Worm (Caenorhabditis elegans) whole organism, L1 larva: ENCODE measurements around the gene F37C12.14.
A peak's percentile ranks its signal among the peaks of the same experiment; 100 is the strongest.

ENCODE experiments used
- C16A3.4 ChIP-seq: fragments of 150-350 bp; optimal IDR thresholded peaks from 2 replicates; lab custom pipeline; 2014; ENCODE audit warnings: missing biosample characterization, missing genetic modification characterization
- C34B4.2 ChIP-seq: sonication (generic microtip); optimal IDR thresholded peaks from 2 replicates; lab custom pipeline; 2017; ENCODE audit warnings: mild to moderate bottlenecking, missing genetic modification characterization, missing compliant biosample characterization
- F16B12.6 ChIP-seq: fragments of 150-350 bp; optimal IDR thresholded peaks from 2 replicates; lab custom pipeline; 2014; ENCODE audit warnings: missing biosample characterization, missing genetic modification characterization
- aha-1 ChIP-seq: fragments of 150-350 bp; optimal IDR thresholded peaks from 2 replicates; lab custom pipeline; 2014; ENCODE audit warnings: missing biosample characterization, missing genetic modification characterization
- alr-1 ChIP-seq: fragments of 200-800 bp; sonication (Bioruptor generic); optimal IDR thresholded peaks from 2 replicates; lab custom pipeline; 2018; ENCODE audit warnings: borderline replicate concordance, mild to moderate bottlenecking, missing genetic modification characterization, missing compliant biosample characterization
- blmp-1 ChIP-seq: fragments of 150-350 bp; optimal IDR thresholded peaks from 2 replicates; lab custom pipeline; 2014; ENCODE audit warnings: missing biosample characterization, missing genetic modification characterization
- ceh-88 ChIP-seq: fragments of 200-800 bp; sonication (Bioruptor generic); IDR thresholded peaks from 2 replicates; pipeline ENCODE4 v1.3.6; 2022; ENCODE audit warnings: missing genetic modification characterization, missing compliant biosample characterization
- ces-1 ChIP-seq: fragments of 150-350 bp; optimal IDR thresholded peaks from 2 replicates; lab custom pipeline; 2014; ENCODE audit warnings: missing biosample characterization, missing genetic modification reagents, missing genetic modification characterization
- efl-3 ChIP-seq: fragments of 200-800 bp; sonication (Bioruptor generic); optimal IDR thresholded peaks from 2 replicates; lab custom pipeline; 2018; ENCODE audit warnings: mild to moderate bottlenecking, missing genetic modification characterization, missing compliant biosample characterization
- egl-13 ChIP-seq: sonication (generic microtip); optimal IDR thresholded peaks from 2 replicates; lab custom pipeline; 2016; ENCODE audit warnings: missing genotype, missing genetic modification reagents, missing genetic modification characterization, missing compliant biosample characterization
- egl-27 ChIP-seq, 2 experiments: fragments of 150-350 bp in 1 of 2; sonication (generic microtip); optimal IDR thresholded peaks; 3 replicates each; lab custom pipeline; 2017 to 2018; ENCODE audit warnings: missing biosample characterization in 2 of 2, missing genetic modification characterization in 2 of 2, missing genetic modification reagents in 2 of 2
- elt-3 ChIP-seq, 6 experiments: fragments of 150-350 bp in 1 of 6; sonication (generic microtip); optimal IDR thresholded peaks; 2 replicates each; lab custom pipeline; 2017 to 2018; ENCODE audit warnings: missing biosample characterization in 6 of 6, missing genetic modification characterization in 6 of 6, inconsistent platforms in 1 of 6
- ets-5 ChIP-seq: fragments of 200-800 bp; sonication (Bioruptor generic); IDR thresholded peaks from 2 replicates; pipeline ENCODE4 v1.3.6; 2022; ENCODE audit warnings: missing genetic modification characterization, missing compliant biosample characterization
- fkh-4 ChIP-seq: sonication (generic microtip); optimal IDR thresholded peaks from 2 replicates; lab custom pipeline; 2016; ENCODE audit warnings: missing compliant biosample characterization, missing genetic modification characterization, borderline replicate concordance
- fkh-8 ChIP-seq: sonication (generic microtip); optimal IDR thresholded peaks from 2 replicates; lab custom pipeline; 2016; ENCODE audit warnings: mild to moderate bottlenecking, missing genetic modification characterization, missing compliant biosample characterization
- fos-1 ChIP-seq: fragments of 150-350 bp; optimal IDR thresholded peaks from 2 replicates; lab custom pipeline; 2014; ENCODE audit warnings: missing biosample characterization, missing genetic modification characterization
- grh-1 ChIP-seq: fragments of 200-800 bp; sonication (Bioruptor generic); IDR thresholded peaks from 2 replicates; pipeline ENCODE4 v1.3.6; 2022; ENCODE audit warnings: missing genetic modification reagents, missing genetic modification characterization, missing compliant biosample characterization
- hlh-4 ChIP-seq: sonication (generic microtip); optimal IDR thresholded peaks from 2 replicates; lab custom pipeline; 2016; ENCODE audit warnings: mild to moderate bottlenecking, missing genetic modification characterization, missing compliant biosample characterization
- hpl-2 ChIP-seq: fragments of 150-350 bp; optimal IDR thresholded peaks from 2 replicates; lab custom pipeline; 2014; ENCODE audit warnings: missing biosample characterization, missing genetic modification reagents, missing genetic modification characterization
- lin-13 ChIP-seq: fragments of 150-350 bp; optimal IDR thresholded peaks from 2 replicates; lab custom pipeline; 2014; ENCODE audit warnings: missing biosample characterization, missing genetic modification reagents, missing genetic modification characterization
- lin-15B ChIP-seq: fragments of 150-350 bp; sonication (generic microtip); optimal IDR thresholded peaks from 3 replicates; lab custom pipeline; 2014; ENCODE audit warnings: missing biosample characterization, missing genetic modification characterization
- lin-35 ChIP-seq, 2 experiments: fragments of 150-350 bp; optimal IDR thresholded peaks; 2 replicates each; lab custom pipeline; 2014; ENCODE audit warnings: missing biosample characterization in 2 of 2, missing genetic modification characterization in 2 of 2, missing genetic modification reagents in 2 of 2
- lsy-2 ChIP-seq, 2 experiments: fragments of 150-350 bp; optimal IDR thresholded peaks; 2 replicates each; lab custom pipeline; 2014; ENCODE audit warnings: missing biosample characterization in 2 of 2, missing genetic modification characterization in 2 of 2
- mab-9 ChIP-seq: fragments of 200-800 bp; sonication (Bioruptor generic); IDR thresholded peaks from 2 replicates; pipeline ENCODE4 v1.3.6; 2022; ENCODE audit warnings: missing genetic modification reagents, missing genetic modification characterization, missing compliant biosample characterization
- mef-2 ChIP-seq: fragments of 150-350 bp; optimal IDR thresholded peaks from 2 replicates; lab custom pipeline; 2014; ENCODE audit warnings: missing biosample characterization, missing genetic modification characterization
- mep-1 ChIP-seq: fragments of 150-350 bp; optimal IDR thresholded peaks from 2 replicates; lab custom pipeline; 2014; ENCODE audit warnings: missing biosample characterization, missing genetic modification characterization
- nhr-11 ChIP-seq: fragments of 150-350 bp; optimal IDR thresholded peaks from 2 replicates; lab custom pipeline; 2014; ENCODE audit warnings: missing biosample characterization, missing genetic modification characterization
- nhr-19 ChIP-seq: fragments of 200-800 bp; sonication (Bioruptor generic); conservative IDR thresholded peaks from 2 replicates; pipeline ENCODE4 v1.3.6; 2022; ENCODE audit warnings: missing genetic modification characterization, missing compliant biosample characterization
- nhr-28 ChIP-seq: fragments of 150-350 bp; optimal IDR thresholded peaks from 2 replicates; lab custom pipeline; 2014; ENCODE audit warnings: missing biosample characterization, missing genetic modification characterization
- nhr-47 ChIP-seq: sonication (generic microtip); optimal IDR thresholded peaks from 2 replicates; lab custom pipeline; 2016; ENCODE audit warnings: mild to moderate bottlenecking, missing genetic modification characterization, moderate library complexity, missing compliant biosample characterization
- nhr-71 ChIP-seq: sonication (generic microtip); optimal IDR thresholded peaks from 2 replicates; lab custom pipeline; 2016; ENCODE audit warnings: mild to moderate bottlenecking, missing genetic modification characterization, moderate library complexity, missing compliant biosample characterization
- nhr-76 ChIP-seq: sonication (generic microtip); optimal IDR thresholded peaks from 2 replicates; lab custom pipeline; 2017; ENCODE audit warnings: missing biosample characterization, missing genetic modification characterization
- nhr-90 ChIP-seq: sonication (generic microtip); optimal IDR thresholded peaks from 2 replicates; lab custom pipeline; 2016; ENCODE audit warnings: mild to moderate bottlenecking, missing genetic modification characterization, missing compliant biosample characterization; ENCODE audit not compliant: poor library complexity
- pag-3 ChIP-seq: sonication (generic microtip); optimal IDR thresholded peaks from 2 replicates; lab custom pipeline; 2017; ENCODE audit warnings: missing genetic modification characterization, mild to moderate bottlenecking, missing compliant biosample characterization, antibody characterized with exemption, borderline replicate concordance; ENCODE audit not compliant: insufficient read depth
- pax-3 ChIP-seq: fragments of 200-800 bp; sonication (Bioruptor generic); optimal IDR thresholded peaks from 2 replicates; lab custom pipeline; 2018; ENCODE audit warnings: mild to moderate bottlenecking, missing genetic modification characterization, moderate library complexity, missing compliant biosample characterization
- pqm-1 ChIP-seq: sonication (generic microtip); optimal IDR thresholded peaks from 3 replicates; lab custom pipeline; 2017; ENCODE audit warnings: missing biosample characterization, missing genetic modification characterization
- rnt-1 ChIP-seq: sonication (generic microtip); optimal IDR thresholded peaks from 2 replicates; lab custom pipeline; 2016; ENCODE audit warnings: mild to moderate bottlenecking, missing genetic modification characterization, moderate library complexity, missing compliant biosample characterization
- skn-1 ChIP-seq: fragments of 150-350 bp; optimal IDR thresholded peaks from 2 replicates; lab custom pipeline; 2014; ENCODE audit warnings: missing biosample characterization, missing genetic modification characterization
- snpc-4 ChIP-seq: fragments of 150-350 bp; optimal IDR thresholded peaks from 2 replicates; lab custom pipeline; 2014; ENCODE audit warnings: missing biosample characterization, missing genetic modification characterization
- snu-23 ChIP-seq: sonication (generic microtip); optimal IDR thresholded peaks from 2 replicates; lab custom pipeline; 2016; ENCODE audit warnings: missing genetic modification characterization, missing compliant biosample characterization
- sptf-1 ChIP-seq: fragments of 150-350 bp; optimal IDR thresholded peaks from 2 replicates; lab custom pipeline; 2014; ENCODE audit warnings: missing biosample characterization, missing genetic modification characterization
- tlp-1 ChIP-seq: fragments of 150-350 bp; optimal IDR thresholded peaks from 2 replicates; lab custom pipeline; 2014; ENCODE audit warnings: missing biosample characterization, missing genetic modification characterization
- unc-130 ChIP-seq: fragments of 150-350 bp; optimal IDR thresholded peaks from 2 replicates; lab custom pipeline; 2017; ENCODE audit warnings: missing biosample characterization, missing genetic modification characterization, inconsistent platforms
- unc-62 ChIP-seq: fragments of 150-350 bp; optimal IDR thresholded peaks from 2 replicates; lab custom pipeline; 2014; ENCODE audit warnings: missing biosample characterization, missing genetic modification reagents, missing genetic modification characterization
- unc-86 ChIP-seq: sonication (generic microtip); optimal IDR thresholded peaks from 2 replicates; lab custom pipeline; 2016; ENCODE audit warnings: missing genetic modification characterization, missing compliant biosample characterization
- vab-15 ChIP-seq: sonication (generic microtip); optimal IDR thresholded peaks from 2 replicates; lab custom pipeline; 2017; ENCODE audit warnings: missing genotype, mild to moderate bottlenecking, missing genetic modification characterization, missing compliant biosample characterization
- xbp-1 ChIP-seq: sonication (generic microtip); optimal IDR thresholded peaks from 2 replicates; lab custom pipeline; 2016; ENCODE audit warnings: missing genetic modification characterization, missing compliant biosample characterization
- zip-4 ChIP-seq: fragments of 200-800 bp; sonication (Bioruptor generic); optimal IDR thresholded peaks from 2 replicates; lab custom pipeline; 2018; ENCODE audit warnings: mild to moderate bottlenecking, missing genetic modification characterization, moderate library complexity, missing compliant biosample characterization
- ztf-11 ChIP-seq, 2 experiments: sonication (generic microtip); optimal IDR thresholded peaks; 2 replicates each; lab custom pipeline; 2016 to 2017; ENCODE audit warnings: missing genetic modification characterization in 2 of 2, missing biosample characterization in 1 of 2, missing compliant biosample characterization in 1 of 2
- ztf-4 ChIP-seq: fragments of 150-350 bp; optimal IDR thresholded peaks from 2 replicates; lab custom pipeline; 2014; ENCODE audit warnings: missing biosample characterization, missing genetic modification characterization

F37C12.14 gene

DNA sequence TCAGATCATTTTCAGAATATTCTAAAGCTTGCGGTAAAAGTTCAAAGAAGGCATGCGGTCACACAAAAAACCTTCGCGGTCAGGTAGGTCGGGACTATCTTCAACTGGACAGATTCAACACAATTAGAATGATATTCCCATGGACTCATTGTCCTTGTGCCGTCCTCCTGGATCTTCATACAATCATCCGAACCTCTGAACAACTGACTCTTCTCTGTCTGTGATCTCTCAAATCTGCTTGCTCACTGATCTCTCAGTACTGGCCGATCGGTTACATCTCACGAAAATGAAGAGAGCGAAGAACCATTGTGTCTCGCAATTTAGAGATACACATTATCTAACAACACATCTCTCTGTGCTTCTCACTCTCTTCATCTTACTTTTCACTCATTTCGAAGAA is 30.2 kb upstream of the F37C12.14 start (continued):
- TF ChIP-seq vab-15: no peak
- peak; percentile 63 for TF ChIP-seq rnt-1 (tag; lab: Kevin White, UChicago)
- TF ChIP-seq unc-130: no peak
- peak in 1 of 2 experiments; percentile 13 for TF ChIP-seq lin-35 (GFP tag; optimal IDR thresholded peaks at IDR 0.05; lab: Kevin White, UChicago)
- no peak for TF ChIP-seq aha-1 (tag; lab: Kevin White, UChicago)
- TF ChIP-seq nhr-19 (GFP tag; lab: Robert Waterston, UW): 0 out of 2 replicates have a peak, but pooled peaks have one; percentile 6
- no peak for TF ChIP-seq nhr-47 (tag; lab: Kevin White, UChicago)
- no peak for TF ChIP-seq mab-9
- no peak for TF ChIP-seq nhr-90 (tag; lab: Kevin White, UChicago)
- no peak for TF ChIP-seq grh-1 (GFP tag; lab: Robert Waterston, UW)
- TF ChIP-seq unc-62 (GFP tag; lab: Kevin White, UChicago): no peak
- no peak for TF ChIP-seq skn-1 (tag; lab: Kevin White, UChicago)
- peak; percentile 9 for TF ChIP-seq snu-23 (GFP tag; lab: Kevin White, UChicago)
- TF ChIP-seq zip-4 (GFP tag; lab: Kevin White, UChicago): no peak
- no peak for TF ChIP-seq unc-86 (tag; lab: Kevin White, UChicago)
- no peak for TF ChIP-seq fkh-4 (tag; lab: Kevin White, UChicago)
- TF ChIP-seq snpc-4 (tag; lab: Kevin White, UChicago): no peak
- no peak for TF ChIP-seq nhr-76 (tag; lab: Kevin White, UChicago)
- TF ChIP-seq pag-3 (tag; lab: Kevin White, UChicago): no peak
- TF ChIP-seq lin-13 (GFP tag; lab: Kevin White, UChicago): no peak
- no peak for TF ChIP-seq efl-3 (GFP tag; lab: Kevin White, UChicago)
- no peak for TF ChIP-seq egl-27 (tag; optimal IDR thresholded peaks at IDR 0.05; lab: Kevin White, UChicago)
- TF ChIP-seq fkh-8 (tag; lab: Kevin White, UChicago): no peak
- no peak for TF ChIP-seq C16A3.4 (tag; lab: Kevin White, UChicago)
- TF ChIP-seq blmp-1: no peak
- TF ChIP-seq ztf-11 (tag; optimal IDR thresholded peaks at IDR 0.05; lab: Kevin White, UChicago): no peak
- no peak for TF ChIP-seq ztf-4 (tag; lab: Kevin White, UChicago)
- peak in 1 of 2 experiments; percentile 41 for TF ChIP-seq lsy-2 (tag; optimal IDR thresholded peaks at IDR 0.05; lab: Kevin White, UChicago)
- TF ChIP-seq nhr-28 (tag; lab: Kevin White, UChicago): no peak
- no peak for TF ChIP-seq tlp-1
- TF ChIP-seq alr-1 (tag; lab: Kevin White, UChicago): no peak
- no peak for TF ChIP-seq fos-1 (tag; lab: Kevin White, UChicago)
- no peak for TF ChIP-seq egl-13 (tag; lab: Kevin White, UChicago)
- no peak for TF ChIP-seq mef-2 (tag; lab: Kevin White, UChicago)
- TF ChIP-seq nhr-71 (tag; lab: Kevin White, UChicago): peak; percentile 49

DNA sequence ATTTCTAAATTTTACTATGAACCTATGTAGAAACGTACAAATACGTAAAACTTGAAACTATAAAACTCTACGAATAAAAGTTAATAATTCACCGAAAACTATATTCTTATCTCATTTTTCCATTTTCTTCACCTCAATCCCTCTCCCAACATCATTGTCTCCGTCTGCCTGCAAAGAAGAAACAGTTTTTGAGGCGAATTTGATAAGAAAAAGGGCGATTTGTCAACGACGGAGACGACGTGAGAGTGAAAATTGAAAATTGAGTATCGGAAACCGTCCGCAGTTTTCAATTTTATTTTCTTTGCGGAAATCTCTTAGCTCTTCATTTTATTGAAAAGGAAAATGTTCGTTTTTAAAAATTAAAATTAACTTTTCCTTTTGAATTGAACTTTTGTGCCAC is 26.7 kb upstream of the F37C12.14 start:
- TF ChIP-seq fos-1 (tag; lab: Kevin White, UChicago) (no peak), C16A3.4 (tag; lab: Kevin White, UChicago) (no peak), nhr-11 (tag; lab: Kevin White, UChicago) (no peak), hlh-4 (tag; lab: Kevin White, UChicago) (no peak), alr-1 (tag; lab: Kevin White, UChicago) (no peak), pqm-1 (tag; lab: Kevin White, UChicago) (no peak), blmp-1 (peak; percentile 94), lin-13 (GFP tag; lab: Kevin White, UChicago) (no peak), vab-15 (no peak), lin-35 (GFP tag; optimal IDR thresholded peaks at IDR 0.05; lab: Kevin White, UChicago) (peak in 1 of 2 experiments; percentile 14), tlp-1 (no peak), sptf-1 (tag; lab: Kevin White, UChicago) (no peak), lin-15B (tag; lab: Kevin White, UChicago) (no peak), C34B4.2 (no peak), lsy-2 (tag; optimal IDR thresholded peaks at IDR 0.05; lab: Kevin White, UChicago) (no peak), ceh-88 (GFP tag; lab: Robert Waterston, UW) (no peak), F16B12.6 (tag; lab: Kevin White, UChicago) (no peak), egl-27 (tag; optimal IDR thresholded peaks at IDR 0.05; lab: Kevin White, UChicago) (no peak), elt-3 (tag; optimal IDR thresholded peaks at IDR 0.05; lab: Kevin White, UChicago) (peak in 1 of 6 experiments; percentile 28), xbp-1 (tag; lab: Kevin White, UChicago) (no peak), mep-1 (tag; lab: Kevin White, UChicago) (no peak), nhr-76 (tag; lab: Kevin White, UChicago) (no peak), aha-1 (tag; lab: Kevin White, UChicago) (no peak), pax-3 (no peak), hpl-2 (GFP tag; lab: Kevin White, UChicago) (no peak), unc-130 (no peak), nhr-71 (tag; lab: Kevin White, UChicago) (no peak), ces-1 (no peak), ets-5 (GFP tag; lab: Robert Waterston, UW) (no peak)
